Fruit fly (Drosophila melanogaster): ENCODE measurements around the gene CG3698.

CG3698 gene

DNA sequence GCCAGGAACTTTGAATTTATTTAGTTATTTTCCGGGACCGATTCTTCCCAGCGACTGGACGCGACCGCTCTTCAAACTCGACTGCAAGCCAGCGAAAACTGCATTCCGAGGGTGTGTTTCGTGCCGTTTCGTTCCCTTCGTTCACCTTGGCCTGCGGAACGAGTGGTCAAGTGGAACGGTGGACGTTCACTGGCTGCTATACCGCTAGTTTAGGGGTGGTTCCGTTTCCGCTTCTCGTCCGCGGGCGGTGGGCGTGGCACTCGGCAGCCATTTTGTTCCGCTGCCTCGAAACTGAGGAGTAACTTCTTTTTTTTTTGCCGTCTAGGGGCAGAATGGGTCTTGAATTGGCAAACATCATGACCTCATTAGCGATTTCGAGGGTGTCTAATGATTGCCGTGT is 5.5 kb downstream of the CG3698 start, which contains the start of gene Six4 (continued):
- TF ChIP-seq sim (GFP tag; IDR thresholded peaks at IDR 0.05) (0 out of 2 replicates have a peak, but pooled peaks have one; percentile 44), slp2 (GFP tag; optimal IDR thresholded peaks at IDR 0.05) (no peak), Dll (GFP tag; IDR thresholded peaks at IDR 0.05; ENCODE audit: partially characterized antibody) (no peak), CG11398 (GFP tag; optimal IDR thresholded peaks at IDR 0.05) (no peak), kay (GFP tag; optimal IDR thresholded peaks at IDR 0.05) (no peak), amos (GFP tag; IDR thresholded peaks at IDR 0.05; ENCODE audit: partially characterized antibody) (no peak), Tbp (GFP tag; optimal IDR thresholded peaks at IDR 0.05) (no peak), CG1233 (GFP tag; optimal IDR thresholded peaks at IDR 0.05) (peak; percentile 20), CG10431 (GFP tag; optimal IDR thresholded peaks at IDR 0.05) (peak; percentile 35), CG4820 (GFP tag; optimal IDR thresholded peaks at IDR 0.05) (no peak), Max (GFP tag; optimal IDR thresholded peaks at IDR 0.05) (no peak), CG14710 (tag; optimal IDR thresholded peaks at IDR 0.05) (peak; percentile 24), CG10565 (GFP tag; optimal IDR thresholded peaks at IDR 0.05) (no peak), CG1024 (GFP tag; IDR thresholded peaks at IDR 0.05) (no peak), ac (GFP tag; optimal IDR thresholded peaks at IDR 0.05) (peak; percentile 34), fu2 (GFP tag; optimal IDR thresholded peaks at IDR 0.05) (no peak), so (GFP tag; IDR thresholded peaks at IDR 0.05) (peak; percentile 64; the same call in 1 of the 3 replicates), lab (GFP tag; optimal IDR thresholded peaks at IDR 0.05) (no peak), bigmax (GFP tag; optimal IDR thresholded peaks at IDR 0.05) (no peak), Chrac-16 (GFP tag; optimal IDR thresholded peaks at IDR 0.05) (no peak), Ptx1 (GFP tag; IDR thresholded peaks at IDR 0.05) (no peak), CG10979 (tag; optimal IDR thresholded peaks at IDR 0.05) (peak; percentile 13), Nf-YB (GFP tag; optimal IDR thresholded peaks at IDR 0.05) (peak; percentile 95), CG9727 (GFP tag; optimal IDR thresholded peaks at IDR 0.05) (peak; percentile 17), HmgZ (tag; optimal IDR thresholded peaks at IDR 0.05) (no peak), sens-2 (GFP tag; IDR thresholded peaks at IDR 0.05) (no peak), pan (optimal IDR thresholded peaks at IDR 0.05) (no peak), pan (GFP tag; optimal IDR thresholded peaks at IDR 0.05 in 1 of 2, IDR thresholded peaks at IDR 0.05 in 1 of 2) (no peak), CG11504 (tag; optimal IDR thresholded peaks at IDR 0.05) (no peak), MESR4 (GFP tag; optimal IDR thresholded peaks at IDR 0.05) (no peak), YL-1 (GFP tag; optimal IDR thresholded peaks at IDR 0.05) (no peak), CG11695 (GFP tag; IDR thresholded peaks at IDR 0.05) (no peak), CG15696 (tag; optimal IDR thresholded peaks at IDR 0.05) (peak; percentile 28), CG13775 (GFP tag; optimal IDR thresholded peaks at IDR 0.05) (no peak), nau (GFP tag; optimal IDR thresholded peaks at IDR 0.05) (no peak), zen2 (GFP tag; IDR thresholded peaks at IDR 0.05; ENCODE audit: partially characterized antibody) (no peak), CG17912 (GFP tag; optimal IDR thresholded peaks at IDR 0.05) (no peak), unc-4 (GFP tag; IDR thresholded peaks at IDR 0.05; ENCODE audit: partially characterized antibody) (no peak), cad (GFP tag; optimal IDR thresholded peaks at IDR 0.05) (no peak), luna (GFP tag; optimal IDR thresholded peaks at IDR 0.05) (no peak), insv (GFP tag; optimal IDR thresholded peaks at IDR 0.05) (peak in 1 of 2 experiments; percentile 21), CG1832 (GFP tag; optimal IDR thresholded peaks at IDR 0.05) (no peak), vvl (GFP tag; IDR thresholded peaks at IDR 0.05) (no peak; the same call in 1 of the 2 replicates), CG33557 (GFP tag; optimal IDR thresholded peaks at IDR 0.05) (peak; percentile 63), klu (GFP tag; IDR thresholded peaks at IDR 0.05) (no peak), Ets97D (GFP tag; optimal IDR thresholded peaks at IDR 0.05) (peak; percentile 83), CG3995 (GFP tag; optimal IDR thresholded peaks at IDR 0.05) (no peak), nerfin-1 (tag; optimal IDR thresholded peaks at IDR 0.05) (peak; percentile 82)

Measured in whole organism, embryonic.